Fruit fly (Drosophila melanogaster): ENCODE measurements around the gene CG9521.

Gene CG9521

DNA sequence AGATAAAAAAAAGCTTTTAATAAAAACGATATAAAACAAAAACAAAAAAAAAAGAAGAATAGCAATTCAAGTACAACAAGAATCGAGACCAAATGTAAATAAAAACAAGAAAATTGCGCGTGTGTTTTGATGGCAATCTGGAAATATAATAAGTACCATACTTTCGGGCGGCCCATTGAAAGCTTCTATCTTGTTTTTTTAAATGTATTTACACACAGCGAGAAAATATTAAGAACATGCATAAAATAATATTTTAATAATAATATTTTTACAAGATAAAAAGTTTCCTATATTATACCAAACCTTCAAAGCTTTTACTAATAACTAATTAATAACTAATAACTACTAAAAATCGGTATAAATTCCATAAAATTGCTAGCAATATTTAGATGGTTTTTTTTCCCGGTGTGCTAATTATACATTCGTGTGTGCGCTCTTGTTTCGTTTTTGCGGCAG lies 12.6 kb downstream of the CG9521 start (continued):
- TF ChIP-seq tll (GFP tag; optimal IDR thresholded peaks at IDR 0.05) (no peak), Hmx (GFP tag; optimal IDR thresholded peaks at IDR 0.05) (no peak), MBD-R2 (GFP tag; IDR thresholded peaks at IDR 0.05) (peak; percentile 21; the same call in 1 of the 2 replicates), shn (GFP tag; optimal IDR thresholded peaks at IDR 0.05) (no peak), trem (tag; optimal IDR thresholded peaks at IDR 0.05) (peak; percentile 30), CG3065 (GFP tag; optimal IDR thresholded peaks at IDR 0.05) (no peak), Med (GFP tag) (no peak), hth (optimal IDR thresholded peaks at IDR 0.05) (no peak), Six4 (GFP tag; optimal IDR thresholded peaks at IDR 0.05) (no peak), CG9817 (tag; optimal IDR thresholded peaks at IDR 0.05) (peak; percentile 32), CG12744 (GFP tag; optimal IDR thresholded peaks at IDR 0.05) (no peak), h (optimal IDR thresholded peaks at IDR 0.05) (no peak), ssp (GFP tag; IDR thresholded peaks at IDR 0.05) (no peak), jigr1 (GFP tag; IDR thresholded peaks at IDR 0.05) (no peak), Hsf (GFP tag; optimal IDR thresholded peaks at IDR 0.05) (no peak), CG1529 (GFP tag; optimal IDR thresholded peaks at IDR 0.05) (no peak), CG9437 (GFP tag; optimal IDR thresholded peaks at IDR 0.05) (no peak), lola (GFP tag; optimal IDR thresholded peaks at IDR 0.05) (peak in 1 of 3 experiments; percentile 34), CG30431 (GFP tag; optimal IDR thresholded peaks at IDR 0.05) (no peak), CG4424 (GFP tag; optimal IDR thresholded peaks at IDR 0.05) (peak; percentile 29), bab2 (GFP tag; optimal IDR thresholded peaks at IDR 0.05) (no peak), CG16779 (GFP tag; IDR thresholded peaks at IDR 0.05) (no peak), btn (GFP tag; optimal IDR thresholded peaks at IDR 0.05) (no peak), CG1832 (GFP tag; optimal IDR thresholded peaks at IDR 0.05) (no peak), CG31224 (GFP tag; IDR thresholded peaks at IDR 0.05) (no peak), Vsx1 (GFP tag; optimal IDR thresholded peaks at IDR 0.05) (no peak), CG9727 (GFP tag; optimal IDR thresholded peaks at IDR 0.05) (peak; percentile 28), cas (GFP tag; IDR thresholded peaks at IDR 0.05) (no peak), Fer3 (tag; optimal IDR thresholded peaks at IDR 0.05) (peak; percentile 60), nmo (GFP tag; optimal IDR thresholded peaks at IDR 0.05) (no peak), Hr51 (GFP tag; optimal IDR thresholded peaks at IDR 0.05) (peak in 1 of 2 experiments; percentile 65), bcd (GFP tag; optimal IDR thresholded peaks at IDR 0.05) (peak; percentile 15), gcm (GFP tag; optimal IDR thresholded peaks at IDR 0.05) (peak; percentile 56), gsb (GFP tag; IDR thresholded peaks at IDR 0.05) (no peak), Doc2 (GFP tag; IDR thresholded peaks at IDR 0.05) (no peak), gro (GFP tag; optimal IDR thresholded peaks at IDR 0.05) (no peak), row (GFP tag; IDR thresholded peaks at IDR 0.05) (peak; percentile 58), CG3995 (GFP tag; optimal IDR thresholded peaks at IDR 0.05) (no peak), D19B (GFP tag; optimal IDR thresholded peaks at IDR 0.05) (peak; percentile 6), CG12071 (GFP tag; optimal IDR thresholded peaks at IDR 0.05) (no peak), CG31365 (tag; optimal IDR thresholded peaks at IDR 0.05) (no peak), Hand (GFP tag; optimal IDR thresholded peaks at IDR 0.05) (no peak), CG11456 (GFP tag; IDR thresholded peaks at IDR 0.05) (no peak), Antp (GFP tag; optimal IDR thresholded peaks at IDR 0.05) (no peak), CG18262 (tag; optimal IDR thresholded peaks at IDR 0.05) (peak; percentile 56), CkIIα-i1 (GFP tag; IDR thresholded peaks at IDR 0.05) (no peak), ken (GFP tag; IDR thresholded peaks at IDR 0.05) (no peak), CG16813 (GFP tag; IDR thresholded peaks at IDR 0.05; ENCODE audit: partially characterized antibody) (no peak), ab (GFP tag; optimal IDR thresholded peaks at IDR 0.05) (no peak), CG17612 (GFP tag; IDR thresholded peaks at IDR 0.05) (no peak), zf30C (GFP tag; optimal IDR thresholded peaks at IDR 0.05) (peak; percentile 67), CG17359 (tag; optimal IDR thresholded peaks at IDR 0.05) (peak; percentile 41)

All from whole organism, embryonic.